Fruit fly (Drosophila melanogaster) S2 (cell line): Measurements from ENCODE around the gene CG3655.

Source experiments
- CG8478 ChIP-seq: fragments of >200 bp; optimal IDR thresholded peaks from 2 replicates; lab custom pipeline; 2018
- CTCF ChIP-seq, 2 experiments: fragments of >200 bp; optimal IDR thresholded peaks; 2 replicates each; lab custom pipeline; 2018

CG3655 gene

dm6 chrX:1082417-1082816, 52.3 kb downstream of the CG3655 start:
- TF ChIP-seq CG8478 (lab: Kevin White, UChicago), result no peak
- TF ChIP-seq CTCF (optimal IDR thresholded peaks at IDR 0.05; lab: Kevin White, UChicago), result no peak

dm6 chrX:1080715-1081114, 54.0 kb downstream of the CG3655 start:
- TF ChIP-seq CTCF (optimal IDR thresholded peaks at IDR 0.05; lab: Kevin White, UChicago) (no peak), CG8478 (lab: Kevin White, UChicago) (no peak)

- TF ChIP-seq CTCF (optimal IDR thresholded peaks at IDR 0.05; lab: Kevin White, UChicago), result no peak
- TF ChIP-seq CG8478 (lab: Kevin White, UChicago), result no peak
Observed at dm6 chrX:1063143-1063542, 71.6 kb downstream of the CG3655 start.

- no peak for TF ChIP-seq CTCF (optimal IDR thresholded peaks at IDR 0.05; lab: Kevin White, UChicago)
- TF ChIP-seq CG8478 (lab: Kevin White, UChicago), result no peak
Observed at dm6 chrX:1056338-1056737, 78.4 kb downstream of the CG3655 start.

- TF ChIP-seq CG8478 (lab: Kevin White, UChicago) (no peak), CTCF (optimal IDR thresholded peaks at IDR 0.05; lab: Kevin White, UChicago) (no peak)
Observed at dm6 chrX:1052684-1053389, 81.9 kb downstream of the CG3655 start.

- no peak for TF ChIP-seq CG8478 (lab: Kevin White, UChicago)
- TF ChIP-seq CTCF (optimal IDR thresholded peaks at IDR 0.05; lab: Kevin White, UChicago), result no peak
Observed at dm6 chrX:1051251-1051629, 83.5 kb downstream of the CG3655 start, which contains the start of gene CG14629. Gene CG14629, plus strand, starts transcription at chrX:1051525.

DNA sequence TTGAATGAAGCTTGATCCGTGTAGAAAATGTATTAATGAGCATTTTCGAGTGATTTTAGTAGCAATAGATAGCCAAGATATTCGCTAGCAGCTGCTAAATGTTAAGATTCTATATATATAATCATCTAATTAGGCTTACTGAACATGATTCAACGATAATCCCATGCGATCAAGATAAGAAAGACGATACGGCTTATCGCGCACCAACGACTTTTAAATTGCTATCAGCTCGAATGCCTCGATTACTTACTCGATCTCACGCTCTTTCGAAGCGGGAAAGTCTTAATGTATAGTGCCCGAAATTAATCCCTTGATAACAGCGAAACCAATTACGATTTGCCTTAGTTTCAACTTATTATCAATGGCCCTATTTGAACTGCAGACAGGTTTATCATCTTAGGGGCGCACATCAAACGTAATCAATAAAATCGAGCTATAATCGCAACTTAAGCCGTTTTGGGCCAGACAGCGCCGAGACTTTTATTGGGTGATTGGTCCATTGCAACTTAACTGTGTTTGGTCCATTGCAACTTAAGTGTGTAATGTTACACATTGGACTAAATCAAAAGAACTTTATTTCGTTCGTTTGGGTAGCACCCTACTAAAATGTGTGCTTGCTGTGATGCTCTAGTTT, 84.0 kb downstream of the CG3655 start:
- TF ChIP-seq CG8478 (lab: Kevin White, UChicago), result no peak
- no peak for TF ChIP-seq CTCF (optimal IDR thresholded peaks at IDR 0.05; lab: Kevin White, UChicago)

dm6 chrX:1047695-1048094, 87.0 kb downstream of the CG3655 start:
- no peak for TF ChIP-seq CG8478 (lab: Kevin White, UChicago)
- TF ChIP-seq CTCF (optimal IDR thresholded peaks at IDR 0.05; lab: Kevin White, UChicago), result no peak

DNA sequence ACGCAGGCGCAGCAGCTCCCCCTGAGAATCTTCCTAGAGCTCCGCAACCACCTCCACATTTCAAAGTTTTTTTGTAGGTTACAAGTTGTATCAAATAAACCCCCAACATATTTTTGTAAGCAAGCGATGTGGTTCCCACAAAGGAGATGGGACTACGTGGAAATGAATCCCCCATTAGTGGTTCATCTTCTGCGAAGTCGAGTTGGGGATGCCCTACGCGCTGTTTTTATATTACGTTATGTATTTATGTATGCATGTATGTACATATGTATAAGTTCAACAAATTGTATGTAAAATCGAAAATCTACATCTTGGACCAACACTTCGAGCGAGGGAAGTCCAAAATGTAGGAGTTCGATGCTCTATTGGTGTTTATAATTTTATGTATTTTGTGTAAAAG, 88.8 kb downstream of the CG3655 start, which contains the start of gene CG42259:
Gene CG42259 (plus strand): TSS at position 301 of the 400 bp plus-strand sequence.
- TF ChIP-seq CG8478 (lab: Kevin White, UChicago) (no peak), CTCF (optimal IDR thresholded peaks at IDR 0.05; lab: Kevin White, UChicago) (no peak)

DNA sequence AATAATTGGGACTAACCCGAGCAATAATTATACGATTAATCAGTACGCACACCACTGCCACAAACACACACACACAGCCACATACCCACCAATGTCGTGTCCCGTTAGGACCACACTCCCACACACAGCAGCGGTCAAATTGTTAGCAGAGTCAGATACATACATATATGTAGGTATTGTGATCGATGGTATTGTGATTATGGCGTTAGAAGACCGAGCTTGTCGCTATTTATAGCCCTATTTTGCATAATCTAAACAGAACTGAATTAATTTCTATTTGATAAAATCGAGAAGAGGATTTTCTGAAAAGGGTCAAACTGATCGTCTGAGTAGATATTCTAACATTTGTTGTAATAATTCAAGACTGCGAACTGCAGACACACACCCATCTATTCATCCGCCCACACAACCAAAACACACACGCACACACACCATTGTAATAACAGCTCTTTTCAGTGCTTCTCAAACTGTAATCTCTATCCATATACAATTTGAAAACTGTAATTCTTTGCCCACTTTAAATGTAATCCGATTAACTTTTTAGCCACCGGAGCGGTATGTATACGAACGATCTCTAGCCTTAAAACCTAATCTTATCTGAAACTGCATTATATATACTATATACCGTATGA, 93.2 kb downstream of the CG3655 start:
- no peak for TF ChIP-seq CG8478 (lab: Kevin White, UChicago)
- TF ChIP-seq CTCF (optimal IDR thresholded peaks at IDR 0.05; lab: Kevin White, UChicago), result no peak

- TF ChIP-seq CTCF (optimal IDR thresholded peaks at IDR 0.05; lab: Kevin White, UChicago), result no peak
- no peak for TF ChIP-seq CG8478 (lab: Kevin White, UChicago)
Observed at dm6 chrX:1033066-1033465, 101.6 kb downstream of the CG3655 start.

DNA sequence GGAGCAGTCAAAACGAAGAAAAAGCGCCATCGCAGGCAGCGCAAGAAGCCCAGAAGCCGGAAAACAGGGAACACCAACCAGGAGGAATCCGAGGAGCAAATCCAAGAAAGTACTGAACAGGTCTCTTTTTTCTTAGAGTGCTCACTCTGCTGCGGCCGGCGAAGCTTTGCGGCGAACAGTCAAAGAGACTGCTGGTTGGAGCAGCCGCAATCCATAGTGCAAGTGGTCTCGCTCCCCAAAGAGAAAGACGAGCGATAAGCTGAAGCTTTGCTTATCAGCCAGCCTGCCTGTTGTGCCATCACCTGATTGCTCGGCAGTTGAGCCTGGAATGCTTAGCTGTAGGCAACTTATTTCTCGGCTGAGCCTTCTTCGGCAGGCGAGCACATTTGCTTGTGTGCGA, 103.5 kb downstream of the CG3655 start, which contains the start of gene CG14630:
Gene CG14630 (plus strand): TSS at position 301 of the 400 bp plus-strand sequence.
- TF ChIP-seq CG8478 (lab: Kevin White, UChicago) (no peak), CTCF (optimal IDR thresholded peaks at IDR 0.05; lab: Kevin White, UChicago) (no peak)

dm6 chrX:1030478-1030877, 104.2 kb downstream of the CG3655 start, which contains the start of the genes Cdc45 and Rpp21:
Gene Cdc45, minus strand, starts transcription at chrX:1030556.
Gene Rpp21, plus strand, starts transcription at chrX:1030758.
- no peak for TF ChIP-seq CG8478 (lab: Kevin White, UChicago)
- peak in 1 of 2 experiments; percentile 28 for TF ChIP-seq CTCF (optimal IDR thresholded peaks at IDR 0.05; lab: Kevin White, UChicago)

dm6 chrX:1026511-1026910, 108.2 kb downstream of the CG3655 start, which contains the start of the genes CG32814, CG11638 and CG3021:
Gene CG32814, minus strand, starts transcription at chrX:1026700.
Gene CG11638, minus strand, starts transcription at chrX:1026703.
Gene CG3021, plus strand, starts transcription at chrX:1026791.
- TF ChIP-seq CTCF (optimal IDR thresholded peaks at IDR 0.05; lab: Kevin White, UChicago) (peak in 1 of 2 experiments; percentile 13), CG8478 (lab: Kevin White, UChicago) (no peak)
